Worm (Caenorhabditis elegans) whole organism, young adult: Measurements from ENCODE around the gene srh-55.

ENCODE experiments used
- B0019.2 ChIP-seq: fragments of 200-800 bp; sonication (Bioruptor generic); conservative IDR thresholded peaks from 2 replicates; pipeline ENCODE4 v1.3.6; 2022; ENCODE audit warnings: missing genetic modification reagents, missing genetic modification characterization, missing compliant biosample characterization
- B0035.1 ChIP-seq: sonication (generic microtip); optimal IDR thresholded peaks from 2 replicates; lab custom pipeline; 2016; ENCODE audit warnings: missing genetic modification characterization, mild to moderate bottlenecking, missing compliant biosample characterization, missing genotype, missing genetic modification reagents
- B0261.1 ChIP-seq: sonication (generic microtip); optimal IDR thresholded peaks from 2 replicates; lab custom pipeline; 2016; ENCODE audit warnings: mild to moderate bottlenecking, missing genetic modification characterization, moderate library complexity, missing compliant biosample characterization
- C06A6.2 ChIP-seq: fragments of 200-800 bp; sonication (Bioruptor generic); conservative IDR thresholded peaks from 2 replicates; pipeline ENCODE4 v1.3.6; 2022; ENCODE audit warnings: missing genetic modification characterization, missing compliant biosample characterization
- F10E7.11 ChIP-seq: sonication (generic microtip); optimal IDR thresholded peaks from 2 replicates; lab custom pipeline; 2017; ENCODE audit warnings: mild to moderate bottlenecking, missing genetic modification characterization, moderate library complexity, missing compliant biosample characterization
- F33H1.4 ChIP-seq: fragments of 200-800 bp; sonication (Bioruptor generic); IDR thresholded peaks from 2 replicates; pipeline ENCODE4 v1.3.6; 2022; ENCODE audit warnings: missing genetic modification reagents, missing genetic modification characterization, missing compliant biosample characterization
- F39B2.1 ChIP-seq: fragments of 200-800 bp; sonication (Bioruptor generic); IDR thresholded peaks from 2 replicates; pipeline ENCODE4 v1.3.6; 2022; ENCODE audit warnings: missing genetic modification reagents, missing genetic modification characterization, missing compliant biosample characterization
- F49E8.2 ChIP-seq: sonication (generic microtip); optimal IDR thresholded peaks from 3 replicates; lab custom pipeline; 2017; ENCODE audit warnings: missing genetic modification characterization, mild to moderate bottlenecking, missing compliant biosample characterization, antibody characterized with exemption, moderate library complexity; ENCODE audit not compliant: insufficient read depth
- F52B5.7 ChIP-seq: sonication (generic microtip); optimal IDR thresholded peaks from 2 replicates; lab custom pipeline; 2016; ENCODE audit warnings: mild to moderate bottlenecking, missing genetic modification characterization, missing compliant biosample characterization
- F57C9.4 ChIP-seq: sonication (generic microtip); optimal IDR thresholded peaks from 2 replicates; lab custom pipeline; 2017; ENCODE audit warnings: mild to moderate bottlenecking, missing genetic modification characterization, missing compliant biosample characterization
- K11D2.4 ChIP-seq: fragments of 200-800 bp; sonication (Bioruptor generic); IDR thresholded peaks from 2 replicates; pipeline ENCODE4 v1.3.6; 2022; ENCODE audit warnings: missing genetic modification reagents, missing genetic modification characterization, missing compliant biosample characterization
- T07F8.4 ChIP-seq: sonication (generic microtip); optimal IDR thresholded peaks from 2 replicates; lab custom pipeline; 2016; ENCODE audit warnings: mild to moderate bottlenecking, missing genetic modification characterization, moderate library complexity, missing compliant biosample characterization
- Y95B8A.8 ChIP-seq: fragments of 200-800 bp; sonication (Bioruptor generic); IDR thresholded peaks from 2 replicates; pipeline ENCODE4 v1.3.6; 2022; ENCODE audit warnings: missing genetic modification reagents, missing genetic modification characterization, missing compliant biosample characterization
- atf-7 ChIP-seq: sonication (generic microtip); optimal IDR thresholded peaks from 2 replicates; lab custom pipeline; 2017; ENCODE audit warnings: mild to moderate bottlenecking, missing genetic modification characterization, missing compliant biosample characterization
- attf-3 ChIP-seq: fragments of 200-800 bp; sonication (Bioruptor generic); conservative IDR thresholded peaks from 2 replicates; pipeline ENCODE4 v1.3.6; 2022; ENCODE audit warnings: missing genetic modification reagents, missing genetic modification characterization, missing compliant biosample characterization
- bed-1 ChIP-seq: fragments of 200-800 bp; sonication (Bioruptor generic); IDR thresholded peaks from 2 replicates; pipeline ENCODE4 v1.3.6; 2022; ENCODE audit warnings: missing genetic modification reagents, missing genetic modification characterization, missing compliant biosample characterization
- ccch-3 ChIP-seq: fragments of 200-800 bp; sonication (Bioruptor generic); optimal IDR thresholded peaks from 2 replicates; lab custom pipeline; 2018; ENCODE audit warnings: mild to moderate bottlenecking, missing genetic modification characterization, missing compliant biosample characterization
- cebp-2 ChIP-seq: fragments of 200-800 bp; sonication (Bioruptor generic); IDR thresholded peaks from 2 replicates; pipeline ENCODE4 v1.3.6; 2022; ENCODE audit warnings: missing genetic modification characterization, missing compliant biosample characterization
- ceh-27 ChIP-seq: fragments of 200-800 bp; sonication (Bioruptor generic); optimal IDR thresholded peaks from 2 replicates; lab custom pipeline; 2018; ENCODE audit warnings: mild to moderate bottlenecking, missing genetic modification characterization, moderate library complexity, missing compliant biosample characterization
- ceh-58 ChIP-seq: fragments of 200-800 bp; sonication (Bioruptor generic); IDR thresholded peaks from 2 replicates; pipeline ENCODE4 v1.3.6; 2022; ENCODE audit warnings: missing genetic modification characterization, missing compliant biosample characterization
- ceh-79 ChIP-seq: sonication (generic microtip); optimal IDR thresholded peaks from 2 replicates; lab custom pipeline; 2017; ENCODE audit warnings: mild to moderate bottlenecking, missing genetic modification characterization, missing compliant biosample characterization
- dox-1 ChIP-seq: fragments of 200-800 bp; sonication (Bioruptor generic); IDR thresholded peaks from 2 replicates; pipeline ENCODE4 v1.3.6; 2022; ENCODE audit warnings: missing genetic modification reagents, missing genetic modification characterization, missing compliant biosample characterization
- efl-1 ChIP-seq: fragments of 150-350 bp; optimal IDR thresholded peaks from 2 replicates; lab custom pipeline; 2014; ENCODE audit warnings: missing biosample characterization, missing genetic modification reagents, missing genetic modification characterization
- egl-18 ChIP-seq: fragments of 200-800 bp; sonication (Bioruptor generic); IDR thresholded peaks from 2 replicates; pipeline ENCODE4 v1.3.6; 2022; ENCODE audit warnings: missing genetic modification reagents, missing genetic modification characterization, missing compliant biosample characterization
- hrde-1 ChIP-seq: sonication (generic microtip); optimal IDR thresholded peaks from 2 replicates; lab custom pipeline; 2016; ENCODE audit warnings: missing genetic modification characterization, mild to moderate bottlenecking, missing compliant biosample characterization, moderate library complexity, missing genotype, missing genetic modification reagents, borderline replicate concordance
- lin-40 ChIP-seq: sonication (generic microtip); optimal IDR thresholded peaks from 2 replicates; lab custom pipeline; 2016; ENCODE audit warnings: missing genetic modification characterization, mild to moderate bottlenecking, missing compliant biosample characterization, missing genotype, missing genetic modification reagents
- lin-54 ChIP-seq: fragments of 200-800 bp; sonication (Bioruptor generic); optimal IDR thresholded peaks from 2 replicates; lab custom pipeline; 2018; ENCODE audit warnings: mild to moderate bottlenecking, missing genetic modification characterization, missing compliant biosample characterization
- lir-1 ChIP-seq: fragments of 200-800 bp; sonication (Bioruptor generic); conservative IDR thresholded peaks from 2 replicates; pipeline ENCODE4 v1.3.6; 2022; ENCODE audit warnings: missing genetic modification reagents, missing genetic modification characterization, missing compliant biosample characterization
- lsl-1 ChIP-seq: fragments of 200-800 bp; sonication (Bioruptor generic); optimal IDR thresholded peaks from 2 replicates; lab custom pipeline; 2018; ENCODE audit warnings: mild to moderate bottlenecking, missing genetic modification characterization, moderate library complexity, missing compliant biosample characterization
- mes-4 ChIP-seq: sonication (generic microtip); optimal IDR thresholded peaks from 2 replicates; lab custom pipeline; 2016; ENCODE audit warnings: missing genotype, missing genetic modification characterization, missing compliant biosample characterization
- nfya-1 ChIP-seq: sonication (generic microtip); optimal IDR thresholded peaks from 2 replicates; lab custom pipeline; 2017; ENCODE audit warnings: antibody characterized with exemption, missing compliant biosample characterization, missing genetic modification characterization, borderline replicate concordance; ENCODE audit not compliant: insufficient read depth
- nhr-120 ChIP-seq: fragments of 200-800 bp; sonication (Bioruptor generic); IDR thresholded peaks from 2 replicates; pipeline ENCODE4 v1.3.6; 2022; ENCODE audit warnings: missing genetic modification characterization, missing compliant biosample characterization
- nhr-179 ChIP-seq: sonication (generic microtip); optimal IDR thresholded peaks from 2 replicates; lab custom pipeline; 2016; ENCODE audit warnings: mild to moderate bottlenecking, missing genetic modification characterization, missing compliant biosample characterization
- nhr-27 ChIP-seq: fragments of 200-800 bp; sonication (Bioruptor generic); optimal IDR thresholded peaks from 2 replicates; lab custom pipeline; 2018; ENCODE audit warnings: mild to moderate bottlenecking, missing genetic modification characterization, moderate library complexity, missing compliant biosample characterization
- nhr-80 ChIP-seq: sonication (generic microtip); optimal IDR thresholded peaks from 2 replicates; lab custom pipeline; 2016; ENCODE audit warnings: missing genetic modification characterization, missing compliant biosample characterization
- pbrm-1 ChIP-seq: fragments of 200-800 bp; sonication (Bioruptor generic); IDR thresholded peaks from 2 replicates; pipeline ENCODE4 v1.3.6; 2022; ENCODE audit warnings: missing genetic modification reagents, missing genetic modification characterization, missing compliant biosample characterization
- pha-4 ChIP-seq: fragments of 150-350 bp; sonication (generic microtip); optimal IDR thresholded peaks from 2 replicates; lab custom pipeline; 2014; ENCODE audit warnings: missing biosample characterization, missing genetic modification reagents, missing genetic modification characterization
- rpc-1 ChIP-seq, 2 experiments: fragments of 150-350 bp in 1 of 2; sonication (generic microtip) in 1 of 2; optimal IDR thresholded peaks; 2 replicates each; lab custom pipeline; 2014 to 2018; ENCODE audit warnings: missing biosample characterization in 1 of 2, missing genetic modification characterization in 1 of 2, missing genetic modification reagents in 1 of 2, missing genotype in 1 of 2
- snpc-4 ChIP-seq, 5 experiments: fragments of 150-350 bp in 1 of 5; sonication (generic microtip) in 4 of 5; optimal IDR thresholded peaks; 2 replicates each; lab custom pipeline; 2014 to 2018; ENCODE audit warnings: missing genetic modification characterization in 5 of 5, missing biosample characterization in 3 of 5, antibody characterized with exemption in 2 of 5, mild to moderate bottlenecking in 2 of 5, missing compliant biosample characterization in 2 of 5, missing genotype in 2 of 5, moderate library complexity in 2 of 5, missing genetic modification reagents in 1 of 5
- sptf-2 ChIP-seq: fragments of 200-800 bp; sonication (Bioruptor generic); optimal IDR thresholded peaks from 2 replicates; lab custom pipeline; 2018; ENCODE audit warnings: mild to moderate bottlenecking, missing genetic modification characterization, missing compliant biosample characterization
- tbp1 ChIP-seq: fragments of 200-800 bp; sonication (Bioruptor generic); optimal IDR thresholded peaks from 2 replicates; lab custom pipeline; 2018; ENCODE audit warnings: mild to moderate bottlenecking, missing genetic modification characterization, missing compliant biosample characterization
- tlf-1 ChIP-seq: fragments of 200-800 bp; sonication (Bioruptor generic); optimal IDR thresholded peaks from 2 replicates; lab custom pipeline; 2018; ENCODE audit warnings: mild to moderate bottlenecking, missing genetic modification characterization, missing compliant biosample characterization
- unc-130 ChIP-seq: sonication (generic microtip); optimal IDR thresholded peaks from 2 replicates; lab custom pipeline; 2016; ENCODE audit warnings: missing genetic modification reagents, missing genetic modification characterization, missing compliant biosample characterization
- unc-62 ChIP-seq: fragments of 150-350 bp; optimal IDR thresholded peaks from 2 replicates; lab custom pipeline; 2014; ENCODE audit warnings: missing biosample characterization, missing genetic modification reagents, missing genetic modification characterization
- xnd-1 ChIP-seq: sonication (generic microtip); optimal IDR thresholded peaks from 2 replicates; lab custom pipeline; 2016; ENCODE audit warnings: missing genotype, missing genetic modification reagents, missing genetic modification characterization, missing compliant biosample characterization
- ztf-18 ChIP-seq: sonication (generic microtip); optimal IDR thresholded peaks from 2 replicates; lab custom pipeline; 2016; ENCODE audit warnings: missing genotype, mild to moderate bottlenecking, missing genetic modification characterization, missing compliant biosample characterization
- ztf-3 ChIP-seq: fragments of 200-800 bp; sonication (Bioruptor generic); optimal IDR thresholded peaks from 2 replicates; lab custom pipeline; 2018; ENCODE audit warnings: mild to moderate bottlenecking, missing genetic modification characterization, missing compliant biosample characterization

srh-55 gene

ce11 chrV:15190903-15191302, 37.5 kb downstream of the srh-55 start, which contains the start of gene Y75B12B.11 (continued):
- peak; percentile 96 for TF ChIP-seq F49E8.2 (tag; lab: Kevin White, UChicago)
- TF ChIP-seq atf-7 (tag; lab: Kevin White, UChicago) = peak; percentile 95
- peak; percentile 62 for TF ChIP-seq efl-1 (GFP tag; lab: Kevin White, UChicago)
- peak; percentile 61 for TF ChIP-seq xnd-1 (tag; lab: Kevin White, UChicago)
- peak; percentile 92 for TF ChIP-seq unc-130 (GFP tag; lab: Kevin White, UChicago)
- peak; percentile 86 for TF ChIP-seq sptf-2 (GFP tag; lab: Kevin White, UChicago)
- peak; percentile 75 for TF ChIP-seq lir-1 (GFP tag; lab: Robert Waterston, UW)
- no peak for TF ChIP-seq pha-4 (tag; lab: Kevin White, UChicago)
- peak; percentile 88 for TF ChIP-seq B0035.1 (tag; lab: Kevin White, UChicago)
- peak; percentile 76 for TF ChIP-seq F10E7.11 (tag; lab: Kevin White, UChicago)
- TF ChIP-seq hrde-1 (tag; lab: Kevin White, UChicago) = peak; percentile 97
- TF ChIP-seq F57C9.4 = peak; percentile 91
- TF ChIP-seq T07F8.4 (tag; lab: Kevin White, UChicago) = peak; percentile 91
- TF ChIP-seq rpc-1 (optimal IDR thresholded peaks at IDR 0.05; lab: Kevin White, UChicago) = peak; percentile 97
- TF ChIP-seq rpc-1 (tag; optimal IDR thresholded peaks at IDR 0.05; lab: Kevin White, UChicago) = peak; percentile 97
- peak; percentile 81 for TF ChIP-seq nhr-179 (tag; lab: Kevin White, UChicago)
- peak; percentile 80 for TF ChIP-seq C06A6.2 (GFP tag; lab: Robert Waterston, UW)
- peak; percentile 93 for TF ChIP-seq pbrm-1 (GFP tag; lab: Robert Waterston, UW)
- peak; percentile 93 for TF ChIP-seq lin-54 (GFP tag; lab: Kevin White, UChicago)
- TF ChIP-seq ztf-3 = peak; percentile 46
- peak; percentile 77 for TF ChIP-seq snpc-4 (GFP tag; optimal IDR thresholded peaks at IDR 0.05; lab: Kevin White, UChicago)
- peak; percentile 47 to 87 (median 82) for TF ChIP-seq snpc-4 (tag; optimal IDR thresholded peaks at IDR 0.05; lab: Kevin White, UChicago)
- peak; percentile 73 for TF ChIP-seq nhr-80 (tag; lab: Kevin White, UChicago)
- TF ChIP-seq F39B2.1 (GFP tag; lab: Robert Waterston, UW) = peak; percentile 92
- TF ChIP-seq B0261.1 = peak; percentile 97
- peak; percentile 97 for TF ChIP-seq F52B5.7 (tag; lab: Kevin White, UChicago)
- TF ChIP-seq lin-40 = peak; percentile 88
- TF ChIP-seq K11D2.4 (GFP tag; lab: Robert Waterston, UW) = peak; percentile 60; the same call in 1 of the 2 replicates
- peak; percentile 96 for TF ChIP-seq ceh-58
- peak; percentile 86 for TF ChIP-seq ztf-18 (tag; lab: Kevin White, UChicago)
- TF ChIP-seq F33H1.4 (GFP tag; lab: Robert Waterston, UW) = peak; percentile 62
- peak; percentile 95 for TF ChIP-seq mes-4 (tag; lab: Kevin White, UChicago)
- TF ChIP-seq B0019.2 (GFP tag; lab: Robert Waterston, UW) = peak; percentile 62
- peak; percentile 87; the same call in 1 of the 2 replicates for TF ChIP-seq Y95B8A.8
- peak; percentile 85 for TF ChIP-seq ceh-27
- peak; percentile 97 for TF ChIP-seq ceh-79 (tag; lab: Kevin White, UChicago)
- peak; percentile 94; the same call in 1 of the 2 replicates for TF ChIP-seq bed-1 (GFP tag; lab: Robert Waterston, UW)
- no peak for TF ChIP-seq ccch-3 (GFP tag; lab: Kevin White, UChicago)
- no peak for TF ChIP-seq unc-62
- peak; percentile 97 for TF ChIP-seq nhr-27
- TF ChIP-seq tbp1 (GFP tag; lab: Kevin White, UChicago) = peak; percentile 99
- TF ChIP-seq nfya-1 = no peak
- TF ChIP-seq lsl-1 = peak; percentile 83
- TF ChIP-seq tlf-1 (GFP tag; lab: Kevin White, UChicago) = peak; percentile 95
- peak; percentile 77 for TF ChIP-seq attf-3
- TF ChIP-seq dox-1 (GFP tag; lab: Robert Waterston, UW) = peak; percentile 95
- peak; percentile 97 for TF ChIP-seq cebp-2 (GFP tag; lab: Robert Waterston, UW)
- peak; percentile 84 for TF ChIP-seq egl-18 (GFP tag; lab: Robert Waterston, UW)
- peak; percentile 96 for TF ChIP-seq nhr-120 (GFP tag; lab: Robert Waterston, UW)
